Fruit fly (Drosophila melanogaster) S2 (cell line): ENCODE data around the gene ftz-f1.

Experiments used
- CG8478 ChIP-seq: fragments of >200 bp; optimal IDR thresholded peaks from 2 replicates; lab custom pipeline; 2018
- CTCF ChIP-seq, 2 experiments: fragments of >200 bp; optimal IDR thresholded peaks; 2 replicates each; lab custom pipeline; 2018

DNA sequence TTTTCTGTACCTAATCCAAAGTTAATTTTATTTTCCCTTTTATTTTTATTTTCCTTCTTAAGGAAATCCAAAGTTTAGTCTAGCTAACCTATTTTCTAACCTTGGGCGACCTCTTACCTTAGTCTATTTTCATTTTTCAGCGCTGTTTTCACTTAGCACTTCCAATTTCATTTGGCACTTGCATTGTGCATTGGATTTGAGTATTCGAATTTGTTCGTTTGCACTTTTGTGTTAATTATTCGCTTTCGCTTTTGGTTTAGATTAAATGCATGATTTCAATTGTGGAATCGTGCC lies 22.1 kb upstream of the ftz-f1 start:
- no peak for TF ChIP-seq CTCF (optimal IDR thresholded peaks at IDR 0.05; lab: Kevin White, UChicago)
- TF ChIP-seq CG8478 (lab: Kevin White, UChicago), result no peak
